Comparison of ENCODE assay signal across 2 worm cellular contexts in the genomic region with DNA sequence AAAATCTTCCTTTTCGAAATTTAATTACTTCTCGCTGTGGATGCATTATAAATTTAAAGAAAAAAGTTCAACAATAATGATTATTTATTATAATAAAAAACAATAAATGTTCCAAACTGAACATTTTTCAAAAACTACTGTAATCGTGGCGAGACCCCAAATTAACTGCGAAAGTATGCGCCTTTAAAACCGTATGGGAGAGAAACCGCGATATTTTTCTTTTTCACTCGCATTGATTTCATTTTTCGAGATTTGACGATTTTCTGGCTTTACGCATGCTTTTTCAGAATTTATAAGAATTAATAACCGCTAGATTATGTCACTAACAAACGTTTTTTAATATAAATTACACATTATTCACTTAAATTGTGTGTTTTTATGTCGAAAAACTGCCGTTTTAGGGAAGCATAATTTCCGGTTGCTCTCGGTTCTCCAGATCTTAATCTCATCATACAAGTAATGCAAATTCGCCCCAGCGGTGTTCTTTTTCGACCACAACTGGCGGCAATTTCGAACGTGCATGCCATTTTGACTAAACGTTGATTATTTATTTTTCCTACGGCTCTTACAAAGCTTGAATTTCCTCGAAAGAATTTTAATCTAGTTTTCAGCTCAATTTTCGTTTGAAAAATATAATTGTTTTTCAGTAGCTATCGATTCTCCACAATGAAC.
TF ChIP-seq lines count a peak whose summit lies in the region.

Gene F12A10.8 (minus strand): TSS at position 79 of the 672 bp plus-strand sequence.

TF ChIP-seq in whole organism, L1 larva, 84 proteins besides CTCF, POLR2A, EP300 and RAD21 (continued from another document):
- TF ChIP-seq sup-37 (GFP tag; optimal IDR thresholded peaks at IDR 0.05; lab: Kevin White, UChicago) (no peak), nhr-237 (tag; optimal IDR thresholded peaks at IDR 0.05; lab: Kevin White, UChicago) (no peak), ama-1 (optimal IDR thresholded peaks at IDR 0.05; lab: Kevin White, UChicago) (no peak), Y116A8C.19 (tag; optimal IDR thresholded peaks at IDR 0.05; lab: Kevin White, UChicago; ENCODE audit: borderline replicate concordance) (no peak), mep-1 (tag; optimal IDR thresholded peaks at IDR 0.05; lab: Kevin White, UChicago) (peak; percentile 46), F16B12.6 (tag; optimal IDR thresholded peaks at IDR 0.05; lab: Kevin White, UChicago) (peak; percentile 30), lin-15B (tag; optimal IDR thresholded peaks at IDR 0.05; lab: Kevin White, UChicago) (peak; percentile 67), skn-1 (tag; optimal IDR thresholded peaks at IDR 0.05; lab: Kevin White, UChicago) (peak; percentile 17), elt-3 (tag; optimal IDR thresholded peaks at IDR 0.05; lab: Kevin White, UChicago) (no peak), sox-4 (tag; optimal IDR thresholded peaks at IDR 0.05; lab: Kevin White, UChicago) (no peak), pag-3 (tag; optimal IDR thresholded peaks at IDR 0.05; lab: Kevin White, UChicago; ENCODE audit: borderline replicate concordance, insufficient read depth) (no peak), nhr-12 (tag; optimal IDR thresholded peaks at IDR 0.05; lab: Kevin White, UChicago) (no peak), egl-13 (tag; optimal IDR thresholded peaks at IDR 0.05; lab: Kevin White, UChicago) (no peak), lin-35 (GFP tag; optimal IDR thresholded peaks at IDR 0.05; lab: Kevin White, UChicago) (peak; percentile 75 to 92), mef-2 (tag; optimal IDR thresholded peaks at IDR 0.05; lab: Kevin White, UChicago) (no peak), rnt-1 (tag; optimal IDR thresholded peaks at IDR 0.05; lab: Kevin White, UChicago) (peak; percentile 21), nhr-11 (tag; optimal IDR thresholded peaks at IDR 0.05; lab: Kevin White, UChicago) (no peak), C34B4.2 (tag; optimal IDR thresholded peaks at IDR 0.05; lab: Kevin White, UChicago) (no peak), lsy-2 (tag; optimal IDR thresholded peaks at IDR 0.05; lab: Kevin White, UChicago) (peak in 1 of 2 experiments; percentile 68), ceh-82 (tag; optimal IDR thresholded peaks at IDR 0.05; lab: Kevin White, UChicago) (peak in 1 of 3 experiments; percentile 32), dsc-1 (tag; optimal IDR thresholded peaks at IDR 0.05; lab: Kevin White, UChicago) (no peak), elt-2 (tag; optimal IDR thresholded peaks at IDR 0.05; lab: Kevin White, UChicago) (no peak), fkh-10 (GFP tag; optimal IDR thresholded peaks at IDR 0.05; lab: Kevin White, UChicago) (no peak), snu-23 (GFP tag; optimal IDR thresholded peaks at IDR 0.05; lab: Kevin White, UChicago) (peak; percentile 24), irx-1 (tag; optimal IDR thresholded peaks at IDR 0.05; lab: Kevin White, UChicago) (no peak), fkh-4 (tag; optimal IDR thresholded peaks at IDR 0.05; lab: Kevin White, UChicago; ENCODE audit: borderline replicate concordance) (no peak), fkh-8 (tag; optimal IDR thresholded peaks at IDR 0.05; lab: Kevin White, UChicago) (no peak), jun-1 (tag; optimal IDR thresholded peaks at IDR 0.05; lab: Kevin White, UChicago) (no peak), unc-30 (tag; optimal IDR thresholded peaks at IDR 0.05; lab: Kevin White, UChicago) (no peak), egl-27 (tag; optimal IDR thresholded peaks at IDR 0.05; lab: Kevin White, UChicago) (no peak), isw-1 (GFP tag; IDR thresholded peaks at IDR 0.05; lab: Robert Waterston, UW) (no peak), fos-1 (tag; optimal IDR thresholded peaks at IDR 0.05; lab: Kevin White, UChicago) (no peak), nhr-19 (GFP tag; conservative IDR thresholded peaks at IDR 0.05; lab: Robert Waterston, UW) (no peak), alr-1 (tag; optimal IDR thresholded peaks at IDR 0.05; lab: Kevin White, UChicago; ENCODE audit: borderline replicate concordance) (no peak), ceh-90 (tag; optimal IDR thresholded peaks at IDR 0.05; lab: Kevin White, UChicago) (no peak), aly-2 (tag; optimal IDR thresholded peaks at IDR 0.05; lab: Kevin White, UChicago) (no peak), zag-1 (tag; optimal IDR thresholded peaks at IDR 0.05; lab: Kevin White, UChicago) (no peak), nhr-85 (tag; lab: Kevin White, UChicago) (peak; percentile 33), efl-1 (optimal IDR thresholded peaks at IDR 0.05; lab: Kevin White, UChicago) (peak; percentile 57 to 83), efl-1 (GFP tag; optimal IDR thresholded peaks at IDR 0.05 in 1 of 2; lab: Kevin White, UChicago) (peak; percentile 85 to 98), lin-14 (GFP tag; optimal IDR thresholded peaks at IDR 0.05; lab: Kevin White, UChicago) (peak; percentile 29), tlp-1 (tag; optimal IDR thresholded peaks at IDR 0.05; lab: Kevin White, UChicago) (no peak), mab-9 (GFP tag; IDR thresholded peaks at IDR 0.05; lab: Robert Waterston, UW) (no peak), ztf-11 (tag; optimal IDR thresholded peaks at IDR 0.05; lab: Kevin White, UChicago) (no peak), nhr-28 (tag; optimal IDR thresholded peaks at IDR 0.05; lab: Kevin White, UChicago) (no peak), nhr-47 (tag; optimal IDR thresholded peaks at IDR 0.05; lab: Kevin White, UChicago) (no peak)

TF ChIP-seq in whole organism, L3 larva, 47 proteins besides CTCF, POLR2A, EP300 and RAD21 (continued from another document):
- TF ChIP-seq daf-12 (tag; optimal IDR thresholded peaks at IDR 0.05; lab: Kevin White, UChicago) (no peak), tbx-2 (tag; optimal IDR thresholded peaks at IDR 0.05; lab: Kevin White, UChicago) (no peak), sea-2 (GFP tag; optimal IDR thresholded peaks at IDR 0.05; lab: Kevin White, UChicago) (no peak), eor-1 (tag; optimal IDR thresholded peaks at IDR 0.05; lab: Kevin White, UChicago) (no peak), ama-1 (optimal IDR thresholded peaks at IDR 0.05; lab: Kevin White, UChicago) (no peak), skn-1 (tag; optimal IDR thresholded peaks at IDR 0.05; lab: Kevin White, UChicago) (no peak)
